Fruit fly (Drosophila melanogaster) whole organism, embryonic: ENCODE measurements around the gene CG14113.

ENCODE experiments used
- Abd-B ChIP-seq: fragments of 200-800 bp; sonication (Bioruptor generic); optimal IDR thresholded peaks from 2 replicates; lab custom pipeline; 2018; ENCODE audit warnings: missing biosample characterization, mild to moderate bottlenecking, missing genetic modification characterization, moderate library complexity
- Asciz ChIP-seq: fragments of 200-800 bp; sonication (Bioruptor generic); optimal IDR thresholded peaks from 2 replicates; lab custom pipeline; 2017; ENCODE audit warnings: missing biosample characterization, mild to moderate bottlenecking, missing genetic modification characterization, missing genetic modification reagents
- Atf-2 ChIP-seq: fragments of 200-800 bp; sonication (Bioruptor generic); optimal IDR thresholded peaks from 2 replicates; lab custom pipeline; 2016; ENCODE audit warnings: missing biosample characterization, missing genetic modification characterization
- Bgb ChIP-seq: fragments of 200-800 bp; sonication (Bioruptor generic); IDR thresholded peaks from 2 replicates; pipeline ENCODE4 v1.3.6; 2022; ENCODE audit warnings: missing biosample characterization, missing genetic modification characterization; ENCODE audit not compliant: partially characterized antibody
- BtbVII ChIP-seq: fragments of 200-800 bp; sonication (Bioruptor generic); optimal IDR thresholded peaks from 3 replicates; lab custom pipeline; 2017; ENCODE audit warnings: missing biosample characterization, mild to moderate bottlenecking, missing genetic modification characterization
- CG11247 ChIP-seq: fragments of 200-800 bp; sonication (Bioruptor generic); IDR thresholded peaks from 2 replicates; pipeline ENCODE4 v1.3.6; 2022; ENCODE audit warnings: missing biosample characterization, missing genetic modification characterization
- CG15011 ChIP-seq: fragments of 200-800 bp; sonication (Bioruptor generic); optimal IDR thresholded peaks from 3 replicates; lab custom pipeline; 2018; ENCODE audit warnings: missing biosample characterization, mild to moderate bottlenecking, missing genetic modification characterization
- CG15601 ChIP-seq: fragments of 200-800 bp; sonication (Bioruptor generic); optimal IDR thresholded peaks from 3 replicates; lab custom pipeline; 2019; ENCODE audit warnings: missing biosample characterization, mild to moderate bottlenecking, missing genetic modification characterization, moderate library complexity
- CG1602 ChIP-seq: fragments of 200-800 bp; sonication (Bioruptor generic); optimal IDR thresholded peaks from 3 replicates; lab custom pipeline; 2016; ENCODE audit warnings: missing biosample characterization, missing genetic modification characterization
- CG1603 ChIP-seq: fragments of 200-800 bp; sonication (Bioruptor generic); optimal IDR thresholded peaks from 2 replicates; lab custom pipeline; 2019; ENCODE audit warnings: missing biosample characterization, mild to moderate bottlenecking, missing genetic modification characterization, moderate library complexity
- CG16863 ChIP-seq: fragments of 200-800 bp; sonication (Bioruptor generic); optimal IDR thresholded peaks from 3 replicates; lab custom pipeline; 2016; ENCODE audit warnings: missing biosample characterization, missing genetic modification characterization
- CG17359 ChIP-seq: fragments of 200-800 bp; sonication (Bioruptor generic); optimal IDR thresholded peaks from 3 replicates; lab custom pipeline; 2018; ENCODE audit warnings: missing biosample characterization, mild to moderate bottlenecking, missing genetic modification characterization, moderate library complexity
- CG17829 ChIP-seq: fragments of 200-800 bp; optimal IDR thresholded peaks from 2 replicates; lab custom pipeline; 2019; ENCODE audit warnings: missing biosample characterization, mild to moderate bottlenecking, missing genetic modification characterization, moderate library complexity
- CG18262 ChIP-seq: fragments of 200-800 bp; optimal IDR thresholded peaks from 3 replicates; lab custom pipeline; 2019; ENCODE audit warnings: missing biosample characterization, mild to moderate bottlenecking, missing genetic modification characterization, moderate library complexity
- CG2678 ChIP-seq: fragments of 200-800 bp; sonication (Bioruptor generic); optimal IDR thresholded peaks from 3 replicates; lab custom pipeline; 2019; ENCODE audit warnings: missing biosample characterization, mild to moderate bottlenecking, missing genetic modification characterization, moderate library complexity
- CG2712 ChIP-seq: fragments of 200-800 bp; optimal IDR thresholded peaks from 3 replicates; lab custom pipeline; 2019; ENCODE audit warnings: missing biosample characterization, mild to moderate bottlenecking, missing genetic modification characterization, moderate library complexity
- CG30403 ChIP-seq: fragments of 200-800 bp; sonication (Bioruptor generic); optimal IDR thresholded peaks from 3 replicates; lab custom pipeline; 2016; ENCODE audit warnings: missing biosample characterization, missing genetic modification characterization
- CG32767 ChIP-seq: fragments of 200-800 bp; sonication (Bioruptor generic); IDR thresholded peaks from 2 replicates; pipeline ENCODE4 v1.3.6; 2022; ENCODE audit warnings: missing biosample characterization, missing genetic modification characterization
- CG42726 ChIP-seq: fragments of 200-800 bp; sonication (Bioruptor generic); IDR thresholded peaks from 2 replicates; pipeline ENCODE4 v1.3.6; 2022; ENCODE audit warnings: missing biosample characterization, missing genetic modification characterization; ENCODE audit not compliant: partially characterized antibody
- CG4404 ChIP-seq: fragments of 200-800 bp; sonication (Bioruptor generic); IDR thresholded peaks from 2 replicates; pipeline ENCODE4 v1.3.6; 2022; ENCODE audit warnings: missing biosample characterization, missing genetic modification characterization
- CG8089 ChIP-seq: fragments of 200-800 bp; sonication (Bioruptor generic); optimal IDR thresholded peaks from 3 replicates; lab custom pipeline; 2016; ENCODE audit warnings: missing biosample characterization, missing genetic modification characterization
- CG9437 ChIP-seq: fragments of 200-800 bp; sonication (Bioruptor generic); optimal IDR thresholded peaks from 2 replicates; lab custom pipeline; 2018; ENCODE audit warnings: missing biosample characterization, mild to moderate bottlenecking, missing genetic modification characterization
- CTCF ChIP-seq: fragments of 200-800 bp; sonication (Bioruptor generic); optimal IDR thresholded peaks from 2 replicates; lab custom pipeline; 2017; ENCODE audit warnings: missing biosample characterization, mild to moderate bottlenecking, missing genetic modification characterization, moderate library complexity
- Dll ChIP-seq: fragments of 200-800 bp; sonication (Bioruptor generic); IDR thresholded peaks from 4 replicates; pipeline ENCODE4 v1.3.6; 2022; ENCODE audit warnings: missing biosample characterization, missing genetic modification characterization; ENCODE audit not compliant: partially characterized antibody
- HHEX ChIP-seq: fragments of 200-800 bp; sonication (Bioruptor generic); optimal IDR thresholded peaks from 3 replicates; lab custom pipeline; 2017; ENCODE audit warnings: missing biosample characterization, mild to moderate bottlenecking, missing genetic modification characterization, missing genetic modification reagents
- Six4 ChIP-seq: fragments of 200-800 bp; sonication (Bioruptor generic); optimal IDR thresholded peaks from 2 replicates; lab custom pipeline; 2016; ENCODE audit warnings: missing biosample characterization, missing genetic modification characterization
- Vsx1 ChIP-seq: fragments of 200-800 bp; sonication (Bioruptor generic); optimal IDR thresholded peaks from 2 replicates; lab custom pipeline; 2017; ENCODE audit warnings: missing biosample characterization, mild to moderate bottlenecking, missing genetic modification characterization, missing genetic modification reagents
- ara ChIP-seq: fragments of 200-800 bp; sonication (Bioruptor generic); IDR thresholded peaks from 2 replicates; pipeline ENCODE4 v1.3.6; 2022; ENCODE audit warnings: missing biosample characterization, missing genetic modification characterization
- chif ChIP-seq, 2 experiments: fragments of 200-800 bp; sonication (Bioruptor generic); optimal IDR thresholded peaks; 3 replicates each; lab custom pipeline; 2016; ENCODE audit warnings: missing biosample characterization in 2 of 2, missing genetic modification characterization in 2 of 2
- chn ChIP-seq: fragments of 200-800 bp; sonication (Bioruptor generic); optimal IDR thresholded peaks from 2 replicates; lab custom pipeline; 2016; ENCODE audit warnings: missing biosample characterization, missing genetic modification characterization
- ci ChIP-seq: fragments of 200-800 bp; sonication (Bioruptor generic); IDR thresholded peaks from 3 replicates; pipeline ENCODE4 v1.3.6; 2022; ENCODE audit warnings: missing biosample characterization, missing genetic modification characterization
- dmrt11E ChIP-seq: fragments of 200-800 bp; sonication (Bioruptor generic); optimal IDR thresholded peaks from 3 replicates; lab custom pipeline; 2018; ENCODE audit warnings: missing biosample characterization, mild to moderate bottlenecking, missing genetic modification characterization, moderate library complexity
- eyg ChIP-seq: fragments of 200-800 bp; sonication (Bioruptor generic); optimal IDR thresholded peaks from 3 replicates; lab custom pipeline; 2016; ENCODE audit warnings: missing biosample characterization, missing genetic modification characterization
- gem ChIP-seq: fragments of 200-800 bp; sonication (Bioruptor generic); optimal IDR thresholded peaks from 2 replicates; lab custom pipeline; 2019; ENCODE audit warnings: missing biosample characterization, mild to moderate bottlenecking, missing genetic modification characterization, moderate library complexity
- gt ChIP-seq: fragments of 200-800 bp; sonication (Bioruptor generic); IDR thresholded peaks from 2 replicates; pipeline ENCODE4 v1.3.6; 2022; ENCODE audit warnings: missing biosample characterization, missing genetic modification characterization
- h ChIP-seq: fragments of >200 bp; optimal IDR thresholded peaks from 2 replicates; lab custom pipeline; 2017
- rib ChIP-seq: fragments of 200-800 bp; sonication (Bioruptor generic); IDR thresholded peaks from 2 replicates; pipeline ENCODE4 v1.3.6; 2022; ENCODE audit warnings: missing biosample characterization, missing genetic modification characterization
- schlank ChIP-seq: fragments of 200-800 bp; sonication (Bioruptor generic); optimal IDR thresholded peaks from 2 replicates; lab custom pipeline; 2018; ENCODE audit warnings: missing biosample characterization, mild to moderate bottlenecking, missing genetic modification characterization
- sens ChIP-seq: fragments of 200-800 bp; sonication (Bioruptor generic); peaks from one replicate; lab custom pipeline; 2016; ENCODE audit warnings: missing biosample characterization, missing genetic modification characterization
- sisA ChIP-seq: fragments of 200-800 bp; sonication (Bioruptor generic); IDR thresholded peaks from 2 replicates; pipeline ENCODE4 v1.3.6; 2022; ENCODE audit warnings: missing biosample characterization, missing genetic modification characterization
- sr ChIP-seq: fragments of 200-800 bp; sonication (Bioruptor generic); IDR thresholded peaks from 3 replicates; pipeline ENCODE4 v1.3.6; 2022; ENCODE audit warnings: missing biosample characterization, missing genetic modification characterization
- sug ChIP-seq: fragments of 200-800 bp; optimal IDR thresholded peaks from 2 replicates; lab custom pipeline; 2019; ENCODE audit warnings: missing biosample characterization, mild to moderate bottlenecking, missing genetic modification characterization, moderate library complexity
- tio ChIP-seq: fragments of 200-800 bp; sonication (Bioruptor generic); optimal IDR thresholded peaks from 2 replicates; lab custom pipeline; 2017; ENCODE audit warnings: missing biosample characterization, missing genetic modification characterization, inconsistent platforms
- unpg ChIP-seq: fragments of 200-800 bp; sonication (Bioruptor generic); optimal IDR thresholded peaks from 3 replicates; lab custom pipeline; 2018; ENCODE audit warnings: missing biosample characterization, mild to moderate bottlenecking, missing genetic modification characterization, moderate library complexity
- vfl ChIP-seq: fragments of 200-800 bp; sonication (Bioruptor generic); optimal IDR thresholded peaks from 2 replicates; lab custom pipeline; 2016; ENCODE audit warnings: missing biosample characterization, missing genetic modification characterization
- zen ChIP-seq: fragments of 200-800 bp; sonication (Bioruptor generic); optimal IDR thresholded peaks from 3 replicates; lab custom pipeline; 2018; ENCODE audit warnings: missing biosample characterization, mild to moderate bottlenecking, missing genetic modification characterization, moderate library complexity

Gene CG14113

dm6 chr3L:13295675-13296074 lies 33.3 kb upstream of the CG14113 start (continued):
- TF ChIP-seq Bgb (no peak), chif (GFP tag; optimal IDR thresholded peaks at IDR 0.05; lab: Kevin White, UChicago) (peak in 1 of 2 experiments; percentile 39), rib (no peak), unpg (GFP tag; lab: Kevin White, UChicago) (no peak), CTCF (GFP tag; lab: Kevin White, UChicago) (no peak), CG4404 (peak; percentile 62), sens (GFP tag; lab: Kevin White, UChicago) (peak; percentile 86), CG11247 (GFP tag; lab: Robert Waterston, UW) (no peak), CG1603 (tag; lab: Kevin White, UChicago) (peak; percentile 10), CG8089 (GFP tag; lab: Kevin White, UChicago) (peak; percentile 27), Abd-B (GFP tag; lab: Kevin White, UChicago) (no peak), CG17359 (no peak), tio (GFP tag; lab: Kevin White, UChicago) (peak; percentile 9), CG2678 (no peak), CG17829 (tag; lab: Kevin White, UChicago) (no peak), gem (tag; lab: Kevin White, UChicago) (peak; percentile 28), CG18262 (tag; lab: Kevin White, UChicago) (peak; percentile 8), ci (GFP tag; lab: Robert Waterston, UW) (0 out of 3 replicates have a peak, but pooled peaks have one; percentile 29), CG15011 (GFP tag; lab: Kevin White, UChicago) (no peak), Vsx1 (no peak), Dll (no peak), gt (GFP tag; lab: Robert Waterston, UW) (no peak), dmrt11E (tag; lab: Kevin White, UChicago) (peak; percentile 36), Asciz (GFP tag; lab: Kevin White, UChicago) (no peak), eyg (GFP tag; lab: Kevin White, UChicago) (no peak), CG30403 (GFP tag; lab: Kevin White, UChicago) (peak; percentile 2), BtbVII (GFP tag; lab: Kevin White, UChicago) (no peak), sug (tag; lab: Kevin White, UChicago) (no peak), Six4 (GFP tag; lab: Kevin White, UChicago) (no peak), CG9437 (GFP tag; lab: Kevin White, UChicago) (no peak), Atf-2 (no peak), h (lab: Kevin White, UChicago) (no peak), HHEX (no peak), CG32767 (no peak), chn (peak; percentile 11), schlank (tag; lab: Kevin White, UChicago) (no peak), CG42726 (no peak), zen (tag; lab: Kevin White, UChicago) (no peak), CG1602 (GFP tag; lab: Kevin White, UChicago) (no peak), CG15601 (tag; lab: Kevin White, UChicago) (peak; percentile 1), sr (no peak), sisA (GFP tag; lab: Robert Waterston, UW) (0 out of 2 replicates have a peak, but pooled peaks have one; percentile 30), vfl (GFP tag; lab: Kevin White, UChicago) (no peak), ara (GFP tag; lab: Robert Waterston, UW) (peak; percentile 14; the same call in 1 of the 2 replicates), CG2712 (tag; lab: Kevin White, UChicago) (peak; percentile 30), CG16863 (GFP tag; lab: Kevin White, UChicago) (no peak)
